Fruit fly (Drosophila melanogaster): ENCODE results near the gene CG31635.

CG31635 gene

DNA sequence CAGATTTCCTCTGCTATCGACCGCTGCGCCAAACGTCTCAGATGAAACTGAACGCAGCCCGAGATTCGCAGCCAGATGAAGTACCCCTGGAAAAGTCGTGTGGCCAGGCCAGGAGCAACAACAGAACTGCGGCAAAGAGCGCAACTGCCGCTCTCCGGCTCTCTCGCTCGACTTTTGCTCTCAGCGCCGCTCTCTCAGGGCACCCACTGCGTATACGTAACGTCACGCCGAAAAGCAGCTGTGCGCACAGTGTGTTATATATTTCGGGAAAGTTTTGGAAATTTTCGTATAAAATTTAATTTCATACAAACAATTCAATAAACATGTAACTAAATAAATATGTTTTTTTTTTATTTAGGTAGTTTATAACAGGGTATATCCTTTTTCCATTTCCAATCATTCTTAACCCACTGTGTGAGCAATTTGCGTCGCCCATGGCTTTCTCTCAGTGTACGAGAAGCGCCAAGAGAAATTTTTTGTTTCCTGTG, 47.9 kb downstream of the CG31635 start, which contains the start of gene Dpp10 (continued):
- TF ChIP-seq Hey (tag; optimal IDR thresholded peaks at IDR 0.05), result peak; percentile 66
- peak; percentile 25 for TF ChIP-seq ftz-f1 (GFP tag; optimal IDR thresholded peaks at IDR 0.05)
- TF ChIP-seq lab (GFP tag; optimal IDR thresholded peaks at IDR 0.05), result peak; percentile 97
- peak; percentile 0 for TF ChIP-seq Side (GFP tag; optimal IDR thresholded peaks at IDR 0.05)
- peak; percentile 80 for TF ChIP-seq her (GFP tag; optimal IDR thresholded peaks at IDR 0.05)
- TF ChIP-seq CG11723 (GFP tag; optimal IDR thresholded peaks at IDR 0.05), result peak; percentile 59
- peak; percentile 96 for TF ChIP-seq Aef1 (GFP tag; IDR thresholded peaks at IDR 0.05)
- TF ChIP-seq crc (GFP tag; optimal IDR thresholded peaks at IDR 0.05), result peak; percentile 23
- TF ChIP-seq CG3726 (GFP tag; IDR thresholded peaks at IDR 0.05), result peak; percentile 86
- peak; percentile 85 for TF ChIP-seq CG10147 (GFP tag; optimal IDR thresholded peaks at IDR 0.05)
- TF ChIP-seq Opbp (GFP tag; IDR thresholded peaks at IDR 0.05; ENCODE audit: partially characterized antibody), result no peak
- TF ChIP-seq Sox100B (GFP tag; optimal IDR thresholded peaks at IDR 0.05), result peak; percentile 80
- peak; percentile 73 for TF ChIP-seq CG2712 (tag; optimal IDR thresholded peaks at IDR 0.05)
- TF ChIP-seq CG9437 (GFP tag; optimal IDR thresholded peaks at IDR 0.05), result peak; percentile 82
- TF ChIP-seq ttk (GFP tag; IDR thresholded peaks at IDR 0.05), result peak; percentile 94
- peak; percentile 93 for TF ChIP-seq CG17612 (GFP tag; IDR thresholded peaks at IDR 0.05)
- TF ChIP-seq Asciz (GFP tag; optimal IDR thresholded peaks at IDR 0.05), result peak; percentile 78
- TF ChIP-seq dm (GFP tag; optimal IDR thresholded peaks at IDR 0.05), result peak; percentile 43
- TF ChIP-seq ems (GFP tag; optimal IDR thresholded peaks at IDR 0.05), result peak; percentile 91
- TF ChIP-seq kni (GFP tag; optimal IDR thresholded peaks at IDR 0.05), result no peak
- TF ChIP-seq HLH4C (GFP tag; IDR thresholded peaks at IDR 0.05; ENCODE audit: partially characterized antibody), result peak; percentile 35; the same call in 1 of the 3 replicates
- TF ChIP-seq CG7372 (GFP tag; IDR thresholded peaks at IDR 0.05), result peak; percentile 98
- TF ChIP-seq mam (GFP tag; optimal IDR thresholded peaks at IDR 0.05), result peak; percentile 94
- TF ChIP-seq Atf3 (GFP tag; optimal IDR thresholded peaks at IDR 0.05), result peak; percentile 64
- no peak for TF ChIP-seq Dp (GFP tag; optimal IDR thresholded peaks at IDR 0.05)
- TF ChIP-seq bsh (GFP tag; optimal IDR thresholded peaks at IDR 0.05), result no peak
- TF ChIP-seq crol (GFP tag; IDR thresholded peaks at IDR 0.05), result no peak
- TF ChIP-seq CoRest (tag; optimal IDR thresholded peaks at IDR 0.05), result peak; percentile 91
- TF ChIP-seq sens (GFP tag), result peak; percentile 92
- peak; percentile 69; the same call in 1 of the 2 replicates for TF ChIP-seq CG10959 (GFP tag; IDR thresholded peaks at IDR 0.05)
- peak; percentile 96 for TF ChIP-seq CG2889 (GFP tag; IDR thresholded peaks at IDR 0.05)
- no peak for TF ChIP-seq CG7963 (GFP tag; IDR thresholded peaks at IDR 0.05; ENCODE audit: partially characterized antibody)
- peak; percentile 67 for TF ChIP-seq nerfin-1 (tag; optimal IDR thresholded peaks at IDR 0.05)
- TF ChIP-seq ranshi (GFP tag; IDR thresholded peaks at IDR 0.05), result peak; percentile 96
- TF ChIP-seq Kr (GFP tag; optimal IDR thresholded peaks at IDR 0.05), result no peak
- peak; percentile 81 to 87 for TF ChIP-seq chif (GFP tag; optimal IDR thresholded peaks at IDR 0.05)
- TF ChIP-seq Atf-2 (GFP tag; optimal IDR thresholded peaks at IDR 0.05), result peak; percentile 72
- peak; percentile 68; the same call in 1 of the 2 replicates for TF ChIP-seq chm (GFP tag; IDR thresholded peaks at IDR 0.05)
- no peak for TF ChIP-seq da (GFP tag; optimal IDR thresholded peaks at IDR 0.05)
- peak; percentile 89 for TF ChIP-seq CG7357 (GFP tag; IDR thresholded peaks at IDR 0.05)
- TF ChIP-seq CG14965 (GFP tag; optimal IDR thresholded peaks at IDR 0.05; ENCODE audit: borderline replicate concordance), result no peak
- peak; percentile 91 for TF ChIP-seq Ravus (GFP tag; IDR thresholded peaks at IDR 0.05)
- peak; percentile 77 for TF ChIP-seq CG31388 (GFP tag; optimal IDR thresholded peaks at IDR 0.05)
- TF ChIP-seq CG18011 (GFP tag; optimal IDR thresholded peaks at IDR 0.05), result peak; percentile 80
- peak; percentile 91 for TF ChIP-seq CG11093 (GFP tag; IDR thresholded peaks at IDR 0.05)
- peak; percentile 44 for TF ChIP-seq CG3995 (GFP tag; optimal IDR thresholded peaks at IDR 0.05)
- TF ChIP-seq CG13624 (GFP tag; optimal IDR thresholded peaks at IDR 0.05), result peak; percentile 92
- TF ChIP-seq ac (GFP tag; optimal IDR thresholded peaks at IDR 0.05), result no peak
- peak; percentile 91 for TF ChIP-seq Awh (GFP tag; IDR thresholded peaks at IDR 0.05)
- peak; percentile 69 for TF ChIP-seq ab (GFP tag; optimal IDR thresholded peaks at IDR 0.05)
- peak; percentile 1 for TF ChIP-seq wek (GFP tag; optimal IDR thresholded peaks at IDR 0.05)

Data from whole organism, embryonic.